Fruit fly (Drosophila melanogaster): Measurements from ENCODE around the gene CG11597.

Gene CG11597

dm6 chr3L:11773796-11774195, 48.3 kb downstream of the CG11597 start:
- no peak for TF ChIP-seq pan (optimal IDR thresholded peaks at IDR 0.05)
- no peak for TF ChIP-seq Rel (GFP tag; optimal IDR thresholded peaks at IDR 0.05)
- TF ChIP-seq Rel (tag; optimal IDR thresholded peaks at IDR 0.05): no peak
- TF ChIP-seq N (GFP tag; optimal IDR thresholded peaks at IDR 0.05): no peak
- TF ChIP-seq Hr83 (GFP tag; optimal IDR thresholded peaks at IDR 0.05; ENCODE audit: poor library complexity, severe bottlenecking): no peak
- TF ChIP-seq OdsH (GFP tag; optimal IDR thresholded peaks at IDR 0.05): no peak
- TF ChIP-seq usp (GFP tag; optimal IDR thresholded peaks at IDR 0.05): no peak
- no peak for TF ChIP-seq CG9705 (GFP tag; optimal IDR thresholded peaks at IDR 0.05)
- no peak for TF ChIP-seq Sp1 (GFP tag; optimal IDR thresholded peaks at IDR 0.05)
- no peak for TF ChIP-seq dsf (GFP tag; optimal IDR thresholded peaks at IDR 0.05; ENCODE audit: borderline replicate concordance)
- TF ChIP-seq Hr78 (GFP tag; optimal IDR thresholded peaks at IDR 0.05): no peak
- no peak for TF ChIP-seq CG32264 (GFP tag; optimal IDR thresholded peaks at IDR 0.05)

- TF ChIP-seq dl (GFP tag; optimal IDR thresholded peaks at IDR 0.05; ENCODE audit: insufficient read depth in 1 of 2, partially characterized antibody in 2 of 2) (peak in 1 of 2 experiments; percentile 8), Vsx2 (GFP tag; optimal IDR thresholded peaks at IDR 0.05; ENCODE audit: partially characterized antibody) (peak; percentile 34), sage (GFP tag; optimal IDR thresholded peaks at IDR 0.05) (no peak), h (GFP tag; optimal IDR thresholded peaks at IDR 0.05) (peak; percentile 1), Dif (GFP tag; optimal IDR thresholded peaks at IDR 0.05; ENCODE audit: partially characterized antibody) (peak; percentile 29)
Measured at dm6 chr3L:11772608-11773017, 49.5 kb downstream of the CG11597 start.

DNA sequence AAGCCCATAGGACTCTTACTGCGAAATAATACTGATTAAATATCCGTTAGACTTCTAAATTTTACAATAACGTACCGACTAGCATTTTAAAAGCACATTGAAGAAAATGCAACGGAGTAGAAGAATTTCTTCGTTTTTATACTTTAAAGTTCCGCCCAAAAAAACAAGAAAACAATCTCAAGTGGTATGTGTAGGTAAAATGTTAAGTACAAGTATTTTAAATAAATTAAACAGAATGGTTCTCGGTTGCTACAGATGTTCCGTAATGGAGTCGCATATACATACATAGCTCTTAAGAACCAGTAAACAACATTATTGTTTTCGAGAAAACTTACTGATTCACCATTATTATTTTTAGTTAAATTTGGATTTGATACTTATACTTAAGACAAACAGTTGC, 50.0 kb downstream of the CG11597 start, which contains the start of gene Muc68D:
Gene Muc68D (minus strand): TSS at position 101 of the 400 bp plus-strand sequence.
- TF ChIP-seq rgr (GFP tag; optimal IDR thresholded peaks at IDR 0.05) (no peak), brk (GFP tag; optimal IDR thresholded peaks at IDR 0.05) (no peak), dmrt93B (GFP tag; optimal IDR thresholded peaks at IDR 0.05) (no peak), h (GFP tag; optimal IDR thresholded peaks at IDR 0.05) (no peak), br (GFP tag; optimal IDR thresholded peaks at IDR 0.05) (no peak), OdsH (GFP tag; optimal IDR thresholded peaks at IDR 0.05) (no peak), dsf (GFP tag; optimal IDR thresholded peaks at IDR 0.05; ENCODE audit: borderline replicate concordance) (no peak), lola (GFP tag; optimal IDR thresholded peaks at IDR 0.05) (no peak), foxo (GFP tag; optimal IDR thresholded peaks at IDR 0.05) (no peak)
